Fruit fly (Drosophila melanogaster): ENCODE data around the gene Argp.

Gene Argp

dm6 chr3R:13722451-13722850, 12.7 kb upstream of the Argp start:
- TF ChIP-seq cnc (optimal IDR thresholded peaks at IDR 0.05) (no peak), kay (GFP tag; ENCODE audit: borderline replicate concordance) (no peak), tj (GFP tag; optimal IDR thresholded peaks at IDR 0.05) (peak; percentile 95), CG11617 (GFP tag; optimal IDR thresholded peaks at IDR 0.05) (no peak), CG5204 (GFP tag; optimal IDR thresholded peaks at IDR 0.05) (no peak), Mnt (GFP tag; optimal IDR thresholded peaks at IDR 0.05) (no peak)

- TF ChIP-seq CG12768 (GFP tag; optimal IDR thresholded peaks at IDR 0.05) (no peak), CG14711 (tag; optimal IDR thresholded peaks at IDR 0.05) (no peak), CG7101 (tag; optimal IDR thresholded peaks at IDR 0.05) (no peak), CG7045 (GFP tag; optimal IDR thresholded peaks at IDR 0.05) (no peak), ovo (GFP tag; optimal IDR thresholded peaks at IDR 0.05) (no peak), CG33017 (tag; optimal IDR thresholded peaks at IDR 0.05) (no peak), Crg-1 (GFP tag; optimal IDR thresholded peaks at IDR 0.05) (no peak), Mnt (GFP tag; optimal IDR thresholded peaks at IDR 0.05) (no peak), CG1620 (GFP tag; optimal IDR thresholded peaks at IDR 0.05) (no peak), pad (GFP tag; optimal IDR thresholded peaks at IDR 0.05) (no peak), Hr96 (GFP tag; optimal IDR thresholded peaks at IDR 0.05) (no peak), toe (GFP tag; optimal IDR thresholded peaks at IDR 0.05) (no peak), kay (GFP tag; ENCODE audit: borderline replicate concordance) (no peak), bab1 (GFP tag; optimal IDR thresholded peaks at IDR 0.05) (no peak), tj (GFP tag; optimal IDR thresholded peaks at IDR 0.05) (no peak), cic (GFP tag; optimal IDR thresholded peaks at IDR 0.05) (no peak)
Observed at dm6 chr3R:13721998-13722397, 12.3 kb upstream of the Argp start.

dm6 chr3R:13720798-13721197, 11.1 kb upstream of the Argp start:
- TF ChIP-seq CG5204 (GFP tag; optimal IDR thresholded peaks at IDR 0.05) (no peak), tj (GFP tag; optimal IDR thresholded peaks at IDR 0.05) (peak; percentile 93)

dm6 chr3R:13719053-13719452, 9.3 kb upstream of the Argp start:
- no peak for TF ChIP-seq Hr96 (GFP tag; optimal IDR thresholded peaks at IDR 0.05)
- no peak for TF ChIP-seq CG14711 (tag; optimal IDR thresholded peaks at IDR 0.05)
- TF ChIP-seq CG11617 (GFP tag; optimal IDR thresholded peaks at IDR 0.05): no peak
- no peak for TF ChIP-seq Clk (GFP tag; optimal IDR thresholded peaks at IDR 0.05)
- no peak for TF ChIP-seq CG7101 (tag; optimal IDR thresholded peaks at IDR 0.05)
- no peak for TF ChIP-seq bab1 (GFP tag; optimal IDR thresholded peaks at IDR 0.05)
- no peak for TF ChIP-seq toe (GFP tag; optimal IDR thresholded peaks at IDR 0.05)
- no peak for TF ChIP-seq cnc (optimal IDR thresholded peaks at IDR 0.05)
- no peak for TF ChIP-seq kay (GFP tag; ENCODE audit: borderline replicate concordance)
- TF ChIP-seq CG7045 (GFP tag; optimal IDR thresholded peaks at IDR 0.05): no peak

- TF ChIP-seq ovo (GFP tag; optimal IDR thresholded peaks at IDR 0.05) (no peak), Mnt (GFP tag; optimal IDR thresholded peaks at IDR 0.05) (no peak), Clk (GFP tag; optimal IDR thresholded peaks at IDR 0.05) (no peak), CG33017 (tag; optimal IDR thresholded peaks at IDR 0.05) (no peak), cnc (optimal IDR thresholded peaks at IDR 0.05) (no peak), toe (GFP tag; optimal IDR thresholded peaks at IDR 0.05) (no peak), CG5204 (GFP tag; optimal IDR thresholded peaks at IDR 0.05) (no peak), cic (GFP tag; optimal IDR thresholded peaks at IDR 0.05) (no peak), kay (GFP tag; ENCODE audit: borderline replicate concordance) (no peak), CG7101 (tag; optimal IDR thresholded peaks at IDR 0.05) (no peak), bab1 (GFP tag; optimal IDR thresholded peaks at IDR 0.05) (no peak), CG11617 (GFP tag; optimal IDR thresholded peaks at IDR 0.05) (no peak)
Observed at dm6 chr3R:13718076-13718475, 8.3 kb upstream of the Argp start, which contains the start of gene Ubc87F. Gene Ubc87F (minus strand): TSS chr3R:13718176.

- TF ChIP-seq CG12768 (GFP tag; optimal IDR thresholded peaks at IDR 0.05) (no peak), cic (GFP tag; optimal IDR thresholded peaks at IDR 0.05) (no peak), kay (GFP tag; ENCODE audit: borderline replicate concordance) (no peak), toe (GFP tag; optimal IDR thresholded peaks at IDR 0.05) (no peak), Crg-1 (GFP tag; optimal IDR thresholded peaks at IDR 0.05) (no peak), pad (GFP tag; optimal IDR thresholded peaks at IDR 0.05) (no peak), Hr96 (GFP tag; optimal IDR thresholded peaks at IDR 0.05) (no peak), Clk (GFP tag; optimal IDR thresholded peaks at IDR 0.05) (no peak), bab1 (GFP tag; optimal IDR thresholded peaks at IDR 0.05) (no peak), cnc (optimal IDR thresholded peaks at IDR 0.05) (no peak), CG1620 (GFP tag; optimal IDR thresholded peaks at IDR 0.05) (no peak), CG7101 (tag; optimal IDR thresholded peaks at IDR 0.05) (no peak), CG5204 (GFP tag; optimal IDR thresholded peaks at IDR 0.05) (no peak), Mnt (GFP tag; optimal IDR thresholded peaks at IDR 0.05) (no peak), CG33017 (tag; optimal IDR thresholded peaks at IDR 0.05) (no peak), tj (GFP tag; optimal IDR thresholded peaks at IDR 0.05) (no peak), CG7045 (GFP tag; optimal IDR thresholded peaks at IDR 0.05) (no peak), ovo (GFP tag; optimal IDR thresholded peaks at IDR 0.05) (no peak), CG11617 (GFP tag; optimal IDR thresholded peaks at IDR 0.05) (no peak)
Observed at dm6 chr3R:13716827-13717226, 7.1 kb upstream of the Argp start.

- TF ChIP-seq tj (GFP tag; optimal IDR thresholded peaks at IDR 0.05) (no peak), CG7101 (tag; optimal IDR thresholded peaks at IDR 0.05) (no peak), ovo (GFP tag; optimal IDR thresholded peaks at IDR 0.05) (no peak), CG1620 (GFP tag; optimal IDR thresholded peaks at IDR 0.05) (no peak), CG5204 (GFP tag; optimal IDR thresholded peaks at IDR 0.05) (no peak), CG12768 (GFP tag; optimal IDR thresholded peaks at IDR 0.05) (no peak), cnc (optimal IDR thresholded peaks at IDR 0.05) (no peak), toe (GFP tag; optimal IDR thresholded peaks at IDR 0.05) (no peak), bab1 (GFP tag; optimal IDR thresholded peaks at IDR 0.05) (no peak), Clk (GFP tag; optimal IDR thresholded peaks at IDR 0.05) (no peak), pad (GFP tag; optimal IDR thresholded peaks at IDR 0.05) (no peak), CG7045 (GFP tag; optimal IDR thresholded peaks at IDR 0.05) (no peak)
Observed at dm6 chr3R:13715674-13716454, 6.1 kb upstream of the Argp start.

Measured in whole organism, adult.